Worm (Caenorhabditis elegans) whole organism, late embryonic: ENCODE results near the gene Y15E3A.4.

Experiments used
- hlh-13 ChIP-seq: fragments of 200-800 bp; sonication (Bioruptor generic); optimal IDR thresholded peaks from 2 replicates; lab custom pipeline; 2018; ENCODE audit warnings: mild to moderate bottlenecking, missing genetic modification characterization, missing compliant biosample characterization
- syd-9 ChIP-seq: sonication (generic microtip); optimal IDR thresholded peaks from 2 replicates; lab custom pipeline; 2016; ENCODE audit warnings: mild to moderate bottlenecking, missing genetic modification characterization, moderate library complexity, missing compliant biosample characterization
- tbx-2 ChIP-seq: sonication (generic microtip); optimal IDR thresholded peaks from 2 replicates; lab custom pipeline; 2016; ENCODE audit warnings: missing genetic modification characterization, missing compliant biosample characterization
- unc-86 ChIP-seq: sonication (generic microtip); optimal IDR thresholded peaks from 2 replicates; lab custom pipeline; 2016; ENCODE audit warnings: missing genetic modification characterization, missing compliant biosample characterization

DNA sequence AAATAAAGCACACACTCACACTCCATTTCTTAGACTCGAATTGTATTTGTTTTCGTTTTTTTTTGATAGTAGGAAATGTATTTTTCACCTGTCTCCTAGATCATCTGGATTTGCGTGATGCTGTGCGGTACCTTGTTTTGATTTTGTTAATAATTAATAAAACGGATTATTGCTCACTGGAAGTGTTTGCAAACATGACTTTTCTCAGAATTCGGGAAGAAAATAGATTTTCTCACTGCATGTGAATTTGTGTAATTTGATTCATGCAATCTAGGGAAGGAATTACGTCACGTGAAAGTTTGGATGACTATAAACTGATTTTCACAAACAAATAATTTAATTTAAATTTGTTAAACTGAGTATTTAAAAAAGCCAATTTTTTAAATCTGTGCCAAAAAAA lies 13.2 kb downstream of the Y15E3A.4 start:
- no peak for TF ChIP-seq unc-86 (tag; lab: Kevin White, UChicago)
- no peak for TF ChIP-seq syd-9 (tag; lab: Kevin White, UChicago)
- TF ChIP-seq hlh-13: no peak
- TF ChIP-seq tbx-2: no peak
